Fruit fly (Drosophila melanogaster) whole organism, embryonic: ENCODE measurements around the gene witty.

Experiments
- Abd-B ChIP-seq: fragments of 200-800 bp; sonication (Bioruptor generic); optimal IDR thresholded peaks from 2 replicates; lab custom pipeline; 2018; ENCODE audit warnings: missing biosample characterization, mild to moderate bottlenecking, missing genetic modification characterization, moderate library complexity
- Atf3 ChIP-seq: fragments of 200-800 bp; sonication (Bioruptor generic); optimal IDR thresholded peaks from 3 replicates; lab custom pipeline; 2016; ENCODE audit warnings: missing biosample characterization, missing genetic modification characterization
- C15 ChIP-seq: fragments of 200-800 bp; sonication (Bioruptor generic); IDR thresholded peaks from 3 replicates; pipeline ENCODE4 v1.3.6; 2022; ENCODE audit warnings: missing biosample characterization, missing genetic modification characterization
- CG10979 ChIP-seq: fragments of 200-800 bp; sonication (Bioruptor generic); optimal IDR thresholded peaks from 2 replicates; lab custom pipeline; 2018; ENCODE audit warnings: missing biosample characterization, mild to moderate bottlenecking, missing genetic modification characterization, moderate library complexity
- CG11456 ChIP-seq: fragments of 200-800 bp; sonication (Bioruptor generic); IDR thresholded peaks from 3 replicates; pipeline ENCODE4 v1.3.6; 2022; ENCODE audit warnings: missing biosample characterization, missing genetic modification characterization
- CG11504 ChIP-seq: fragments of 200-800 bp; sonication (Bioruptor generic); optimal IDR thresholded peaks from 3 replicates; lab custom pipeline; 2019; ENCODE audit warnings: missing biosample characterization, mild to moderate bottlenecking, missing genetic modification characterization, moderate library complexity
- CG13287 ChIP-seq: fragments of 200-800 bp; sonication (Bioruptor generic); IDR thresholded peaks from 2 replicates; pipeline ENCODE4 v1.3.6; 2022; ENCODE audit warnings: missing biosample characterization, missing genetic modification characterization; ENCODE audit not compliant: partially characterized antibody
- CG15011 ChIP-seq: fragments of 200-800 bp; sonication (Bioruptor generic); optimal IDR thresholded peaks from 3 replicates; lab custom pipeline; 2018; ENCODE audit warnings: missing biosample characterization, mild to moderate bottlenecking, missing genetic modification characterization
- CG1602 ChIP-seq: fragments of 200-800 bp; sonication (Bioruptor generic); optimal IDR thresholded peaks from 3 replicates; lab custom pipeline; 2016; ENCODE audit warnings: missing biosample characterization, missing genetic modification characterization
- CG16813 ChIP-seq: fragments of 200-800 bp; sonication (Bioruptor generic); IDR thresholded peaks from 3 replicates; pipeline ENCODE4 v1.3.6; 2022; ENCODE audit warnings: missing biosample characterization, missing genetic modification characterization; ENCODE audit not compliant: partially characterized antibody
- CG17385 ChIP-seq: fragments of 200-800 bp; sonication (Bioruptor generic); optimal IDR thresholded peaks from 3 replicates; lab custom pipeline; 2018; ENCODE audit warnings: missing biosample characterization, mild to moderate bottlenecking, missing genetic modification characterization
- CG17912 ChIP-seq: fragments of 200-800 bp; sonication (Bioruptor generic); optimal IDR thresholded peaks from 2 replicates; lab custom pipeline; 2018; ENCODE audit warnings: missing biosample characterization, mild to moderate bottlenecking, missing genetic modification characterization
- CG2202 ChIP-seq: fragments of 200-800 bp; sonication (Bioruptor generic); optimal IDR thresholded peaks from 2 replicates; lab custom pipeline; 2018; ENCODE audit warnings: missing biosample characterization, mild to moderate bottlenecking, missing genetic modification characterization
- CG30431 ChIP-seq: fragments of 200-800 bp; sonication (Bioruptor generic); optimal IDR thresholded peaks from 2 replicates; lab custom pipeline; 2017; ENCODE audit warnings: missing biosample characterization, missing genetic modification characterization
- CG3065 ChIP-seq: fragments of 200-800 bp; sonication (Bioruptor generic); optimal IDR thresholded peaks from 2 replicates; lab custom pipeline; 2016; ENCODE audit warnings: missing biosample characterization, missing genetic modification characterization
- CG31388 ChIP-seq: fragments of 200-800 bp; sonication (Bioruptor generic); optimal IDR thresholded peaks from 2 replicates; lab custom pipeline; 2016; ENCODE audit warnings: missing biosample characterization, missing genetic modification characterization
- CG31441 ChIP-seq: fragments of 200-800 bp; sonication (Bioruptor generic); IDR thresholded peaks from 2 replicates; pipeline ENCODE4 v1.3.6; 2022; ENCODE audit warnings: missing biosample characterization, missing genetic modification characterization
- CG3281 ChIP-seq: fragments of 200-800 bp; sonication (Bioruptor generic); optimal IDR thresholded peaks from 3 replicates; lab custom pipeline; 2017; ENCODE audit warnings: missing biosample characterization, mild to moderate bottlenecking, missing genetic modification characterization
- CG4404 ChIP-seq: fragments of 200-800 bp; sonication (Bioruptor generic); IDR thresholded peaks from 2 replicates; pipeline ENCODE4 v1.3.6; 2022; ENCODE audit warnings: missing biosample characterization, missing genetic modification characterization
- CG6254 ChIP-seq: fragments of 200-800 bp; sonication (Bioruptor generic); optimal IDR thresholded peaks from 3 replicates; lab custom pipeline; 2017; ENCODE audit warnings: mild to moderate bottlenecking, missing biosample characterization, missing genetic modification reagents, missing genetic modification characterization
- CG6791 ChIP-seq: fragments of 200-800 bp; sonication (Bioruptor generic); IDR thresholded peaks from 3 replicates; pipeline ENCODE4 v1.3.6; 2022; ENCODE audit warnings: missing biosample characterization, missing genetic modification characterization; ENCODE audit not compliant: partially characterized antibody
- CG6854 ChIP-seq: fragments of 200-800 bp; sonication (Bioruptor generic); optimal IDR thresholded peaks from 3 replicates; lab custom pipeline; 2017; ENCODE audit warnings: missing biosample characterization, mild to moderate bottlenecking, missing genetic modification characterization
- CG7839 ChIP-seq: fragments of 200-800 bp; sonication (Bioruptor generic); optimal IDR thresholded peaks from 3 replicates; lab custom pipeline; 2018; ENCODE audit warnings: missing biosample characterization, mild to moderate bottlenecking, missing genetic modification characterization, moderate library complexity
- CG9817 ChIP-seq: fragments of 200-800 bp; sonication (Bioruptor generic); optimal IDR thresholded peaks from 2 replicates; lab custom pipeline; 2018; ENCODE audit warnings: missing biosample characterization, mild to moderate bottlenecking, missing genetic modification characterization, moderate library complexity
- CHES-1-like ChIP-seq: fragments of 200-800 bp; sonication (Bioruptor generic); optimal IDR thresholded peaks from 2 replicates; lab custom pipeline; 2016; ENCODE audit warnings: missing biosample characterization, missing genetic modification characterization
- CTCF ChIP-seq: fragments of 200-800 bp; sonication (Bioruptor generic); optimal IDR thresholded peaks from 2 replicates; lab custom pipeline; 2017; ENCODE audit warnings: missing biosample characterization, mild to moderate bottlenecking, missing genetic modification characterization, moderate library complexity
- Camta ChIP-seq: fragments of 200-800 bp; sonication (Bioruptor generic); optimal IDR thresholded peaks from 2 replicates; lab custom pipeline; 2016; ENCODE audit warnings: missing biosample characterization, missing genetic modification characterization
- CkIIα-i1 ChIP-seq: fragments of 200-800 bp; sonication (Bioruptor generic); IDR thresholded peaks from 2 replicates; pipeline ENCODE4 v1.3.6; 2022; ENCODE audit warnings: missing biosample characterization, missing genetic modification characterization
- CrebB ChIP-seq: fragments of 200-800 bp; sonication (Bioruptor generic); optimal IDR thresholded peaks from 3 replicates; lab custom pipeline; 2018; ENCODE audit warnings: missing biosample characterization, mild to moderate bottlenecking, missing genetic modification characterization
- D19A ChIP-seq: fragments of 200-800 bp; optimal IDR thresholded peaks from 3 replicates; lab custom pipeline; 2019; ENCODE audit warnings: missing biosample characterization, mild to moderate bottlenecking, missing genetic modification characterization, moderate library complexity
- Dip3 ChIP-seq: fragments of 200-800 bp; sonication (Bioruptor generic); optimal IDR thresholded peaks from 3 replicates; lab custom pipeline; 2016; ENCODE audit warnings: missing biosample characterization, missing genetic modification characterization
- E2f1 ChIP-seq: fragments of 200-800 bp; sonication (Bioruptor generic); IDR thresholded peaks from 2 replicates; pipeline ENCODE4 v1.3.6; 2022; ENCODE audit warnings: missing biosample characterization, missing genetic modification characterization
- Hsf ChIP-seq: fragments of 200-800 bp; sonication (Bioruptor generic); optimal IDR thresholded peaks from 3 replicates; lab custom pipeline; 2016; ENCODE audit warnings: missing biosample characterization, missing genetic modification characterization
- MBD-R2 ChIP-seq: fragments of 200-800 bp; sonication (Bioruptor generic); IDR thresholded peaks from 2 replicates; pipeline ENCODE4 v1.3.6; 2022; ENCODE audit warnings: missing biosample characterization, missing genetic modification characterization
- Meics ChIP-seq: fragments of 200-800 bp; sonication (Bioruptor generic); optimal IDR thresholded peaks from 2 replicates; lab custom pipeline; 2017; ENCODE audit warnings: missing biosample characterization, mild to moderate bottlenecking, missing genetic modification characterization
- NFAT ChIP-seq: fragments of 200-800 bp; sonication (Bioruptor generic); IDR thresholded peaks from 2 replicates; pipeline ENCODE4 v1.3.6; 2022; ENCODE audit warnings: missing biosample characterization, missing genetic modification characterization
- Neu2 ChIP-seq: fragments of 200-800 bp; sonication (Bioruptor generic); optimal IDR thresholded peaks from 3 replicates; lab custom pipeline; 2016; ENCODE audit warnings: missing biosample characterization, missing genetic modification characterization, borderline replicate concordance
- Vsx1 ChIP-seq: fragments of 200-800 bp; sonication (Bioruptor generic); optimal IDR thresholded peaks from 2 replicates; lab custom pipeline; 2017; ENCODE audit warnings: missing biosample characterization, mild to moderate bottlenecking, missing genetic modification characterization, missing genetic modification reagents
- chif ChIP-seq, 2 experiments: fragments of 200-800 bp; sonication (Bioruptor generic); optimal IDR thresholded peaks; 3 replicates each; lab custom pipeline; 2016; ENCODE audit warnings: missing biosample characterization in 2 of 2, missing genetic modification characterization in 2 of 2
- dan ChIP-seq: fragments of 200-800 bp; sonication (Bioruptor generic); IDR thresholded peaks from 2 replicates; pipeline ENCODE4 v1.3.6; 2022; ENCODE audit warnings: missing biosample characterization, missing genetic modification characterization
- ems ChIP-seq: fragments of 200-800 bp; sonication (Bioruptor generic); optimal IDR thresholded peaks from 3 replicates; lab custom pipeline; 2016; ENCODE audit warnings: missing biosample characterization, missing genetic modification characterization
- fru ChIP-seq: fragments of >200 bp; optimal IDR thresholded peaks from 2 replicates; lab custom pipeline; 2017
- h ChIP-seq: fragments of >200 bp; optimal IDR thresholded peaks from 2 replicates; lab custom pipeline; 2017
- hb ChIP-seq: fragments of 200-800 bp; sonication (Bioruptor generic); IDR thresholded peaks from 3 replicates; pipeline ENCODE4 v1.3.6; 2022; ENCODE audit warnings: missing biosample characterization, missing genetic modification characterization; ENCODE audit not compliant: partially characterized antibody
- jing ChIP-seq: fragments of 200-800 bp; sonication (Bioruptor generic); optimal IDR thresholded peaks from 2 replicates; lab custom pipeline; 2018; ENCODE audit warnings: missing biosample characterization, mild to moderate bottlenecking, missing genetic modification characterization
- kni ChIP-seq: fragments of 200-800 bp; sonication (Bioruptor generic); optimal IDR thresholded peaks from 3 replicates; lab custom pipeline; 2017; ENCODE audit warnings: mild to moderate bottlenecking, missing biosample characterization, missing genetic modification reagents, missing genetic modification characterization
- otp ChIP-seq: fragments of 200-800 bp; sonication (Bioruptor generic); IDR thresholded peaks from 3 replicates; pipeline ENCODE4, ENCODE4 v1.3.6; 2022; ENCODE audit warnings: missing biosample characterization, missing genetic modification characterization
- prd ChIP-seq, 3 experiments: fragments of >200 bp in 2 of 3; fragments of 200-800 bp in 1 of 3; sonication (Bioruptor generic) in 1 of 3; optimal IDR thresholded peaks in 2 of 3; IDR thresholded peaks in 1 of 3; 2 replicates in 2 of 3; 3 replicates in 1 of 3; pipeline versions ENCODE4 v1.3.6 to Lab custom; 2017 to 2022; ENCODE audit warnings: missing biosample characterization in 1 of 3, missing genetic modification characterization in 1 of 3
- sima ChIP-seq: fragments of 200-800 bp; sonication (Bioruptor generic); optimal IDR thresholded peaks from 2 replicates; lab custom pipeline; 2016; ENCODE audit warnings: missing biosample characterization, missing genetic modification characterization
- vfl ChIP-seq: fragments of 200-800 bp; sonication (Bioruptor generic); optimal IDR thresholded peaks from 2 replicates; lab custom pipeline; 2016; ENCODE audit warnings: missing biosample characterization, missing genetic modification characterization
- vvl ChIP-seq: fragments of 200-800 bp; sonication (Bioruptor generic); IDR thresholded peaks from 2 replicates; pipeline ENCODE4 v1.3.6; 2022; ENCODE audit warnings: missing biosample characterization, missing genetic modification characterization

witty gene

DNA sequence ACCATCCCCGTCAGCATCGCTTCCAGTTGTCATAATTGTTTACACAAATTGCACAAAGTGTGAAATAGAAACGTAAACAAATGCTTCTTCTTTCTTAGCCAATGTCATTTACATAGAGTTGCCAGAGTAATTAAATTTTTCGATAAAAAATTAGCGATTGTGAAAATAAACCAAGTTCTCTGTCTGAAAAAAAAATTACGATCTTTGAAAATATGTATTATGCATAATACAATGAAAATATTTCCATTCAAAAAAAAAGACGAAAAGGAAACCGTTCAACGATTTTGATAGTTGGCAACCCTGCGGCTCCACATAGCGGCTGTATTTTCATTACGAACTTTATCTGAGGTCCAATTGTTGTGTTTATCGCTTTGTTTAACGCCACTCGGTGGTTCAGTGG is 27.0 kb upstream of the witty start, which contains the start of the genes CG7810 and CG7806 (continued):
- TF ChIP-seq CkIIα-i1 (GFP tag; lab: Robert Waterston, UW) = 0 out of 2 replicates have a peak, but pooled peaks have one; percentile 10
- no peak for TF ChIP-seq dan (GFP tag; lab: Robert Waterston, UW)
- TF ChIP-seq CG11456 (GFP tag; lab: Robert Waterston, UW) = peak; percentile 89
- no peak for TF ChIP-seq fru (lab: Kevin White, UChicago)
- peak; percentile 99 for TF ChIP-seq CG17385
- peak; percentile 67 for TF ChIP-seq CG30431 (GFP tag; lab: Kevin White, UChicago)
- TF ChIP-seq h (lab: Kevin White, UChicago) = no peak
- TF ChIP-seq hb (GFP tag; lab: Robert Waterston, UW) = no peak
- no peak for TF ChIP-seq CG16813 (GFP tag; lab: Robert Waterston, UW)
- peak; percentile 91 for TF ChIP-seq Camta
- TF ChIP-seq CHES-1-like = peak; percentile 94
- TF ChIP-seq Atf3 (GFP tag; lab: Kevin White, UChicago) = peak; percentile 78
- TF ChIP-seq CG17912 (GFP tag; lab: Kevin White, UChicago) = peak; percentile 20
- TF ChIP-seq E2f1 (GFP tag; lab: Robert Waterston, UW) = peak; percentile 85
- TF ChIP-seq Hsf (GFP tag; lab: Kevin White, UChicago) = peak; percentile 94
- TF ChIP-seq CG3065 = peak; percentile 78
- peak; percentile 42 for TF ChIP-seq kni
- peak; percentile 60 for TF ChIP-seq CG4404
- TF ChIP-seq CG6791 = 0 out of 3 replicates have a peak, but pooled peaks have one; percentile 5
- peak; percentile 56 for TF ChIP-seq CG31388 (GFP tag; lab: Kevin White, UChicago)
- TF ChIP-seq CG2202 (tag; lab: Kevin White, UChicago) = peak; percentile 87
- TF ChIP-seq Vsx1 (GFP tag; lab: Kevin White, UChicago) = no peak
- peak; percentile 74 for TF ChIP-seq CG15011 (GFP tag; lab: Kevin White, UChicago)
- TF ChIP-seq Dip3 = peak; percentile 84
- peak; percentile 16 for TF ChIP-seq Neu2
- peak; percentile 89 for TF ChIP-seq Abd-B (GFP tag; lab: Kevin White, UChicago)
- TF ChIP-seq CG1602 (GFP tag; lab: Kevin White, UChicago) = peak; percentile 88
- no peak; the same call in 1 of the 2 replicates for TF ChIP-seq CG31441
- peak; percentile 70; the same call in 1 of the 2 replicates for TF ChIP-seq NFAT (GFP tag; lab: Robert Waterston, UW)
- TF ChIP-seq ems = peak; percentile 83
- no peak for TF ChIP-seq CG11504 (tag; lab: Kevin White, UChicago)
- TF ChIP-seq jing (GFP tag; lab: Kevin White, UChicago) = peak; percentile 58
- TF ChIP-seq sima (GFP tag; lab: Kevin White, UChicago) = peak; percentile 66
- peak; percentile 66 for TF ChIP-seq CG6854 (GFP tag; lab: Kevin White, UChicago)
- TF ChIP-seq CG10979 (tag; lab: Kevin White, UChicago) = peak; percentile 88
- peak; percentile 88 for TF ChIP-seq otp (GFP tag; lab: Robert Waterston, UW)
- peak; percentile 75 for TF ChIP-seq CG13287 (GFP tag; lab: Robert Waterston, UW)
- peak; percentile 83 to 92 for TF ChIP-seq chif (GFP tag; optimal IDR thresholded peaks at IDR 0.05; lab: Kevin White, UChicago)
- TF ChIP-seq vfl (GFP tag; lab: Kevin White, UChicago) = peak; percentile 88
- peak; percentile 49 for TF ChIP-seq CTCF
- peak; percentile 85 for TF ChIP-seq Meics (GFP tag; lab: Kevin White, UChicago)
- peak; percentile 90 for TF ChIP-seq CG7839 (tag; lab: Kevin White, UChicago)
- TF ChIP-seq CG3281 (GFP tag; lab: Kevin White, UChicago) = peak; percentile 86
- peak; percentile 98 for TF ChIP-seq vvl
- peak; percentile 87 for TF ChIP-seq CG9817
- TF ChIP-seq CG6254 (GFP tag; lab: Kevin White, UChicago) = no peak
- no peak for TF ChIP-seq prd (optimal IDR thresholded peaks at IDR 0.05; lab: Kevin White, UChicago)
- TF ChIP-seq prd (GFP tag; IDR thresholded peaks at IDR 0.05; lab: Robert Waterston, UW) = peak; percentile 87
- peak; percentile 86 for TF ChIP-seq CrebB (tag; lab: Kevin White, UChicago)
- peak; percentile 78 for TF ChIP-seq D19A (tag; lab: Kevin White, UChicago)
- peak; percentile 71; the same call in 2 of the 3 replicates for TF ChIP-seq C15 (GFP tag; lab: Robert Waterston, UW)
- TF ChIP-seq MBD-R2 = peak; percentile 97
